Fruit fly (Drosophila melanogaster): Measurements from ENCODE around the gene Nca.

- peak; percentile 92 for TF ChIP-seq CG8119 (GFP tag; IDR thresholded peaks at IDR 0.05)
- peak; percentile 93 for TF ChIP-seq CG3919 (GFP tag; optimal IDR thresholded peaks at IDR 0.05)
- peak; percentile 91 for TF ChIP-seq dsx (GFP tag; optimal IDR thresholded peaks at IDR 0.05; ENCODE audit: poor library complexity, severe bottlenecking)
- peak; percentile 89 for TF ChIP-seq cyc (GFP tag; optimal IDR thresholded peaks at IDR 0.05)
- peak; percentile 92 for TF ChIP-seq CG15336 (GFP tag; IDR thresholded peaks at IDR 0.05)
- TF ChIP-seq OdsH (GFP tag; optimal IDR thresholded peaks at IDR 0.05), result peak; percentile 92
- TF ChIP-seq Gug (GFP tag; IDR thresholded peaks at IDR 0.05), result peak; percentile 84
- peak; percentile 92 for TF ChIP-seq Sox14 (GFP tag; optimal IDR thresholded peaks at IDR 0.05)
- TF ChIP-seq pdm3 (GFP tag; optimal IDR thresholded peaks at IDR 0.05), result peak; percentile 92
Observed at dm6 chr3L:20002482-20003234, 11.0 kb downstream of the Nca start, which contains the start of gene CG7668.

Data from whole organism, prepupa.